Fruit fly (Drosophila melanogaster): Measurements from ENCODE around the gene SNF4Agamma.

- TF ChIP-seq CG8478 (optimal IDR thresholded peaks at IDR 0.05) = no peak
- TF ChIP-seq usp (GFP tag; optimal IDR thresholded peaks at IDR 0.05) = no peak
- no peak for TF ChIP-seq psq (optimal IDR thresholded peaks at IDR 0.05)
Measured at dm6 chr3R:21163318-21163828, 22.8 kb downstream of the SNF4Agamma start, which contains the start of gene CG5810.

All from whole organism.